Fruit fly (Drosophila melanogaster) whole organism, embryonic: ENCODE data around the gene EMC5.
A peak's percentile ranks its signal among the peaks of the same experiment; 100 is the strongest.

Source experiments
- Abd-B ChIP-seq: fragments of 200-800 bp; sonication (Bioruptor generic); optimal IDR thresholded peaks from 2 replicates; lab custom pipeline; 2018; ENCODE audit warnings: missing biosample characterization, mild to moderate bottlenecking, missing genetic modification characterization, moderate library complexity
- B-H1 ChIP-seq: fragments of 200-800 bp; sonication (Bioruptor generic); IDR thresholded peaks from 3 replicates; pipeline ENCODE4 v1.3.6; 2022; ENCODE audit warnings: missing biosample characterization, missing genetic modification characterization
- CG10654 ChIP-seq: fragments of 200-800 bp; sonication (Bioruptor generic); optimal IDR thresholded peaks from 2 replicates; lab custom pipeline; 2016; ENCODE audit warnings: missing biosample characterization, missing genetic modification characterization
- CG11247 ChIP-seq: fragments of 200-800 bp; sonication (Bioruptor generic); IDR thresholded peaks from 2 replicates; pipeline ENCODE4 v1.3.6; 2022; ENCODE audit warnings: missing biosample characterization, missing genetic modification characterization
- CG12155 ChIP-seq: fragments of 200-800 bp; sonication (Bioruptor generic); optimal IDR thresholded peaks from 3 replicates; lab custom pipeline; 2016; ENCODE audit warnings: missing biosample characterization, missing genetic modification characterization
- CG14667 ChIP-seq: fragments of 200-800 bp; sonication (Bioruptor generic); IDR thresholded peaks from 2 replicates; pipeline ENCODE4 v1.3.6; 2022; ENCODE audit warnings: missing biosample characterization, missing genetic modification characterization
- CG17186 ChIP-seq: fragments of 200-800 bp; sonication (Bioruptor generic); optimal IDR thresholded peaks from 3 replicates; lab custom pipeline; 2017; ENCODE audit warnings: missing biosample characterization, missing genetic modification reagents, missing genetic modification characterization
- CG17385 ChIP-seq: fragments of 200-800 bp; sonication (Bioruptor generic); optimal IDR thresholded peaks from 3 replicates; lab custom pipeline; 2018; ENCODE audit warnings: missing biosample characterization, mild to moderate bottlenecking, missing genetic modification characterization
- CG17829 ChIP-seq: fragments of 200-800 bp; optimal IDR thresholded peaks from 2 replicates; lab custom pipeline; 2019; ENCODE audit warnings: missing biosample characterization, mild to moderate bottlenecking, missing genetic modification characterization, moderate library complexity
- CG1832 ChIP-seq: fragments of 200-800 bp; sonication (Bioruptor generic); optimal IDR thresholded peaks from 2 replicates; lab custom pipeline; 2017; ENCODE audit warnings: missing biosample characterization, mild to moderate bottlenecking, missing genetic modification characterization, inconsistent platforms
- CG2678 ChIP-seq: fragments of 200-800 bp; sonication (Bioruptor generic); optimal IDR thresholded peaks from 3 replicates; lab custom pipeline; 2019; ENCODE audit warnings: missing biosample characterization, mild to moderate bottlenecking, missing genetic modification characterization, moderate library complexity
- CG4854 ChIP-seq: fragments of 200-800 bp; sonication (Bioruptor generic); optimal IDR thresholded peaks from 2 replicates; lab custom pipeline; 2016; ENCODE audit warnings: missing biosample characterization, missing genetic modification characterization, inconsistent platforms
- CG5180 ChIP-seq: fragments of 200-800 bp; sonication (Bioruptor generic); optimal IDR thresholded peaks from 3 replicates; lab custom pipeline; 2017; ENCODE audit warnings: missing biosample characterization, missing genetic modification characterization, mild to moderate bottlenecking, moderate library complexity, missing genetic modification reagents
- CG6254 ChIP-seq: fragments of 200-800 bp; sonication (Bioruptor generic); optimal IDR thresholded peaks from 3 replicates; lab custom pipeline; 2017; ENCODE audit warnings: mild to moderate bottlenecking, missing biosample characterization, missing genetic modification reagents, missing genetic modification characterization
- CG6683 ChIP-seq: fragments of 200-800 bp; sonication (Bioruptor generic); optimal IDR thresholded peaks from 2 replicates; lab custom pipeline; 2017; ENCODE audit warnings: missing biosample characterization, mild to moderate bottlenecking, missing genetic modification characterization, missing genetic modification reagents
- CG6854 ChIP-seq: fragments of 200-800 bp; sonication (Bioruptor generic); optimal IDR thresholded peaks from 3 replicates; lab custom pipeline; 2017; ENCODE audit warnings: missing biosample characterization, mild to moderate bottlenecking, missing genetic modification characterization
- CG7357 ChIP-seq: fragments of 200-800 bp; sonication (Bioruptor generic); IDR thresholded peaks from 3 replicates; pipeline ENCODE4 v1.3.6; 2022; ENCODE audit warnings: missing biosample characterization, missing genetic modification characterization
- CG7839 ChIP-seq: fragments of 200-800 bp; sonication (Bioruptor generic); optimal IDR thresholded peaks from 3 replicates; lab custom pipeline; 2018; ENCODE audit warnings: missing biosample characterization, mild to moderate bottlenecking, missing genetic modification characterization, moderate library complexity
- CG9727 ChIP-seq: fragments of 200-800 bp; sonication (Bioruptor generic); optimal IDR thresholded peaks from 3 replicates; lab custom pipeline; 2017; ENCODE audit warnings: missing biosample characterization, mild to moderate bottlenecking, missing genetic modification characterization
- CG9876 ChIP-seq: fragments of 200-800 bp; sonication (Bioruptor generic); optimal IDR thresholded peaks from 2 replicates; lab custom pipeline; 2016; ENCODE audit warnings: missing biosample characterization, missing genetic modification characterization
- CTCF ChIP-seq: fragments of 200-800 bp; sonication (Bioruptor generic); optimal IDR thresholded peaks from 2 replicates; lab custom pipeline; 2017; ENCODE audit warnings: missing biosample characterization, mild to moderate bottlenecking, missing genetic modification characterization, moderate library complexity
- Camta ChIP-seq: fragments of 200-800 bp; sonication (Bioruptor generic); optimal IDR thresholded peaks from 2 replicates; lab custom pipeline; 2016; ENCODE audit warnings: missing biosample characterization, missing genetic modification characterization
- Ets65A ChIP-seq: fragments of 200-800 bp; sonication (Bioruptor generic); peaks from one replicate; lab custom pipeline; 2016; ENCODE audit warnings: missing biosample characterization, missing genetic modification characterization
- Hmr ChIP-seq: fragments of 200-800 bp; sonication (Bioruptor generic); optimal IDR thresholded peaks from 3 replicates; lab custom pipeline; 2017; ENCODE audit warnings: mild to moderate bottlenecking, missing biosample characterization, missing genetic modification reagents, missing genetic modification characterization
- Oaz ChIP-seq: fragments of 200-800 bp; sonication (Bioruptor generic); IDR thresholded peaks from 2 replicates; pipeline ENCODE4 v1.3.6; 2022; ENCODE audit warnings: missing biosample characterization, missing genetic modification characterization
- Optix ChIP-seq: fragments of 200-800 bp; sonication (Bioruptor generic); IDR thresholded peaks from 3 replicates; pipeline ENCODE4 v1.3.6; 2022; ENCODE audit warnings: missing biosample characterization, missing genetic modification characterization
- Pdp1 ChIP-seq, 2 experiments: fragments of 200-800 bp; sonication (Bioruptor generic); optimal IDR thresholded peaks; 3 replicates each; lab custom pipeline; 2016; ENCODE audit warnings: missing biosample characterization in 2 of 2, missing genetic modification characterization in 2 of 2, mild to moderate bottlenecking in 1 of 2, moderate library complexity in 1 of 2
- Ptx1 ChIP-seq: fragments of 200-800 bp; sonication (Bioruptor generic); IDR thresholded peaks from 2 replicates; pipeline ENCODE4 v1.3.6; 2022; ENCODE audit warnings: missing biosample characterization, missing genetic modification characterization
- Six4 ChIP-seq: fragments of 200-800 bp; sonication (Bioruptor generic); optimal IDR thresholded peaks from 2 replicates; lab custom pipeline; 2016; ENCODE audit warnings: missing biosample characterization, missing genetic modification characterization
- TFAM ChIP-seq: fragments of 200-800 bp; sonication (Bioruptor generic); optimal IDR thresholded peaks from 2 replicates; lab custom pipeline; 2017; ENCODE audit warnings: missing biosample characterization, missing genetic modification characterization, inconsistent platforms
- abd-A ChIP-seq: fragments of 200-800 bp; sonication (Bioruptor generic); optimal IDR thresholded peaks from 3 replicates; lab custom pipeline; 2019; ENCODE audit warnings: missing biosample characterization, mild to moderate bottlenecking, missing genetic modification characterization, moderate library complexity
- bowl ChIP-seq: fragments of 200-800 bp; sonication (Bioruptor generic); IDR thresholded peaks from 2 replicates; pipeline ENCODE4 v1.3.6; 2022; ENCODE audit warnings: missing biosample characterization, missing genetic modification characterization
- caup ChIP-seq: fragments of 200-800 bp; sonication (Bioruptor generic); optimal IDR thresholded peaks from 3 replicates; lab custom pipeline; 2017; ENCODE audit warnings: missing biosample characterization, mild to moderate bottlenecking, missing genetic modification characterization, moderate library complexity; ENCODE audit not compliant: severe bottlenecking
- chif ChIP-seq, 2 experiments: fragments of 200-800 bp; sonication (Bioruptor generic); optimal IDR thresholded peaks; 3 replicates each; lab custom pipeline; 2016; ENCODE audit warnings: missing biosample characterization in 2 of 2, missing genetic modification characterization in 2 of 2
- croc ChIP-seq: fragments of 200-800 bp; sonication (Bioruptor generic); conservative IDR thresholded peaks from 3 replicates; pipeline ENCODE4 v1.3.6; 2022; ENCODE audit warnings: missing biosample characterization, missing genetic modification characterization
- crp ChIP-seq, 2 experiments: fragments of 200-800 bp; sonication (Bioruptor generic); optimal IDR thresholded peaks; 2 replicates in 1 of 2; 3 replicates in 1 of 2; lab custom pipeline; 2017; ENCODE audit warnings: missing biosample characterization in 2 of 2, missing genetic modification characterization in 2 of 2, mild to moderate bottlenecking in 1 of 2, moderate library complexity in 1 of 2
- dmrt99B ChIP-seq: fragments of 200-800 bp; sonication (Bioruptor generic); optimal IDR thresholded peaks from 2 replicates; lab custom pipeline; 2018; ENCODE audit warnings: missing biosample characterization, mild to moderate bottlenecking, missing genetic modification characterization, moderate library complexity
- en ChIP-seq: fragments of 200-800 bp; sonication (Bioruptor generic); optimal IDR thresholded peaks from 2 replicates; lab custom pipeline; 2016; ENCODE audit warnings: missing biosample characterization, missing genetic modification characterization
- gcm ChIP-seq: fragments of 200-800 bp; sonication (Bioruptor generic); optimal IDR thresholded peaks from 2 replicates; lab custom pipeline; 2019; ENCODE audit warnings: missing biosample characterization, mild to moderate bottlenecking, missing genetic modification characterization, moderate library complexity
- kah ChIP-seq: fragments of 200-800 bp; sonication (Bioruptor generic); optimal IDR thresholded peaks from 2 replicates; lab custom pipeline; 2018; ENCODE audit warnings: missing biosample characterization, mild to moderate bottlenecking, missing genetic modification characterization
- knrl ChIP-seq: fragments of 200-800 bp; sonication (Bioruptor generic); IDR thresholded peaks from 3 replicates; pipeline ENCODE4 v1.3.6; 2022; ENCODE audit warnings: missing biosample characterization, missing genetic modification characterization; ENCODE audit not compliant: partially characterized antibody
- mirr ChIP-seq: fragments of 200-800 bp; sonication (Bioruptor generic); optimal IDR thresholded peaks from 3 replicates; lab custom pipeline; 2018; ENCODE audit warnings: missing biosample characterization, mild to moderate bottlenecking, missing genetic modification characterization
- schlank ChIP-seq: fragments of 200-800 bp; sonication (Bioruptor generic); optimal IDR thresholded peaks from 2 replicates; lab custom pipeline; 2018; ENCODE audit warnings: missing biosample characterization, mild to moderate bottlenecking, missing genetic modification characterization
- sens ChIP-seq: fragments of 200-800 bp; sonication (Bioruptor generic); peaks from one replicate; lab custom pipeline; 2016; ENCODE audit warnings: missing biosample characterization, missing genetic modification characterization
- seq ChIP-seq: fragments of 200-800 bp; sonication (Bioruptor generic); IDR thresholded peaks from 2 replicates; pipeline ENCODE4 v1.3.6; 2022; ENCODE audit warnings: missing biosample characterization, missing genetic modification characterization
- shn ChIP-seq: fragments of 200-800 bp; sonication (Bioruptor generic); optimal IDR thresholded peaks from 3 replicates; lab custom pipeline; 2016; ENCODE audit warnings: missing biosample characterization, missing genetic modification characterization
- sima ChIP-seq: fragments of 200-800 bp; sonication (Bioruptor generic); optimal IDR thresholded peaks from 2 replicates; lab custom pipeline; 2016; ENCODE audit warnings: missing biosample characterization, missing genetic modification characterization
- slbo ChIP-seq: fragments of 200-800 bp; sonication (Bioruptor generic); IDR thresholded peaks from 2 replicates; pipeline ENCODE4 v1.3.6; 2022; ENCODE audit warnings: missing biosample characterization, missing genetic modification characterization
- ssp ChIP-seq: fragments of 200-800 bp; sonication (Bioruptor generic); IDR thresholded peaks from 2 replicates; pipeline ENCODE4 v1.3.6; 2022; ENCODE audit warnings: missing biosample characterization, missing genetic modification characterization
- stc ChIP-seq: fragments of 200-800 bp; sonication (Bioruptor generic); IDR thresholded peaks from 2 replicates; pipeline ENCODE4 v1.3.6; 2022; ENCODE audit warnings: missing biosample characterization, missing genetic modification characterization
- tgo ChIP-seq: fragments of 200-800 bp; sonication (Bioruptor generic); IDR thresholded peaks from 3 replicates; pipeline ENCODE4 v1.3.6; 2022; ENCODE audit warnings: missing biosample characterization, missing genetic modification characterization
- yki ChIP-seq: fragments of >200 bp; optimal IDR thresholded peaks from 3 replicates; lab custom pipeline; 2018

Gene EMC5

dm6 chr2L:19009130-19009529 lies 21.6 kb downstream of the EMC5 start, which contains the start of gene RpL30:
RpL30 (minus strand) TSS chr2L:19009306.
- TF ChIP-seq CG6683 (GFP tag; lab: Kevin White, UChicago): peak; percentile 92
- TF ChIP-seq kah (GFP tag; lab: Kevin White, UChicago): peak; percentile 88
- TF ChIP-seq CG2678 (tag; lab: Kevin White, UChicago): peak; percentile 82
- peak; percentile 74 for TF ChIP-seq knrl (GFP tag; lab: Robert Waterston, UW)
- peak; percentile 62; the same call in 1 of the 3 replicates for TF ChIP-seq B-H1 (GFP tag; lab: Robert Waterston, UW)
- peak; percentile 97 for TF ChIP-seq mirr (GFP tag; lab: Kevin White, UChicago)
- no peak for TF ChIP-seq yki
- peak; percentile 84 for TF ChIP-seq en (GFP tag; lab: Kevin White, UChicago)
- TF ChIP-seq Six4 (GFP tag; lab: Kevin White, UChicago): peak; percentile 73
- TF ChIP-seq Oaz: peak; percentile 73
- TF ChIP-seq schlank (tag; lab: Kevin White, UChicago): peak; percentile 92
- no peak for TF ChIP-seq CG1832 (GFP tag; lab: Kevin White, UChicago)
- TF ChIP-seq Hmr (GFP tag; lab: Kevin White, UChicago): peak; percentile 99
- TF ChIP-seq crp (GFP tag; optimal IDR thresholded peaks at IDR 0.05; lab: Kevin White, UChicago): peak in 1 of 2 experiments; percentile 70
- peak; percentile 98 for TF ChIP-seq CG4854
- TF ChIP-seq CG10654: peak; percentile 80
- peak; percentile 55; the same call in 2 of the 3 replicates for TF ChIP-seq CG7357
- peak; percentile 98 for TF ChIP-seq caup (GFP tag; lab: Kevin White, UChicago)
- TF ChIP-seq dmrt99B (tag; lab: Kevin White, UChicago): peak; percentile 76
- peak; percentile 90 for TF ChIP-seq seq
- peak; percentile 99 for TF ChIP-seq Ets65A (GFP tag; lab: Kevin White, UChicago)
- peak; percentile 70 to 87 for TF ChIP-seq chif (GFP tag; optimal IDR thresholded peaks at IDR 0.05; lab: Kevin White, UChicago)
- peak; percentile 71 for TF ChIP-seq bowl (GFP tag; lab: Robert Waterston, UW)
- peak; percentile 69 for TF ChIP-seq TFAM (GFP tag; lab: Kevin White, UChicago)
- TF ChIP-seq sima (GFP tag; lab: Kevin White, UChicago): peak; percentile 64
- TF ChIP-seq CTCF (GFP tag; lab: Kevin White, UChicago): peak; percentile 72
- peak; percentile 80 for TF ChIP-seq slbo (GFP tag; lab: Robert Waterston, UW)
- peak; percentile 81 for TF ChIP-seq CG11247 (GFP tag; lab: Robert Waterston, UW)
- peak; percentile 93 for TF ChIP-seq abd-A (tag; lab: Kevin White, UChicago)
- peak; percentile 83 for TF ChIP-seq CG17186 (GFP tag; lab: Kevin White, UChicago)
- TF ChIP-seq Abd-B (GFP tag; lab: Kevin White, UChicago): peak; percentile 85
- TF ChIP-seq Pdp1 (GFP tag; optimal IDR thresholded peaks at IDR 0.05; lab: Kevin White, UChicago): peak; percentile 70 to 92
- TF ChIP-seq ssp (GFP tag; lab: Robert Waterston, UW): peak; percentile 76
- TF ChIP-seq Ptx1 (GFP tag; lab: Robert Waterston, UW): peak; percentile 78
- TF ChIP-seq tgo: peak; percentile 81
- peak; percentile 87 for TF ChIP-seq CG6254 (GFP tag; lab: Kevin White, UChicago)
- TF ChIP-seq CG14667 (GFP tag; lab: Robert Waterston, UW): peak; percentile 54
- TF ChIP-seq croc: peak; percentile 66; the same call in 2 of the 3 replicates
- TF ChIP-seq Camta (GFP tag; lab: Kevin White, UChicago): peak; percentile 87
- TF ChIP-seq CG7839 (tag; lab: Kevin White, UChicago): peak; percentile 85
- peak; percentile 95 for TF ChIP-seq CG9727 (GFP tag; lab: Kevin White, UChicago)
- peak; percentile 91 for TF ChIP-seq stc (GFP tag; lab: Robert Waterston, UW)
- TF ChIP-seq CG5180 (GFP tag; lab: Kevin White, UChicago): peak; percentile 70
- TF ChIP-seq Optix (GFP tag; lab: Robert Waterston, UW): peak; percentile 80
- TF ChIP-seq CG12155 (GFP tag; lab: Kevin White, UChicago): peak; percentile 68
- TF ChIP-seq sens: peak; percentile 97
- TF ChIP-seq CG6854 (GFP tag; lab: Kevin White, UChicago): peak; percentile 95
- TF ChIP-seq shn (GFP tag; lab: Kevin White, UChicago): peak; percentile 87
- peak; percentile 99 for TF ChIP-seq CG17385 (GFP tag; lab: Kevin White, UChicago)
- peak; percentile 87 for TF ChIP-seq gcm (GFP tag; lab: Kevin White, UChicago)
- TF ChIP-seq CG17829 (tag; lab: Kevin White, UChicago): peak; percentile 90
- TF ChIP-seq CG9876 (GFP tag; lab: Kevin White, UChicago): peak; percentile 94
